Fruit fly (Drosophila melanogaster) whole organism, embryonic: ENCODE results near the gene CG34242.

ENCODE experiments used
- Asciz ChIP-seq: fragments of 200-800 bp; sonication (Bioruptor generic); optimal IDR thresholded peaks from 2 replicates; lab custom pipeline; 2017; ENCODE audit warnings: missing biosample characterization, mild to moderate bottlenecking, missing genetic modification characterization, missing genetic modification reagents
- Bdp1 ChIP-seq: fragments of 200-800 bp; sonication (Bioruptor generic); optimal IDR thresholded peaks from 3 replicates; lab custom pipeline; 2016; ENCODE audit warnings: missing biosample characterization, missing genetic modification characterization
- Bgb ChIP-seq: fragments of 200-800 bp; sonication (Bioruptor generic); IDR thresholded peaks from 2 replicates; pipeline ENCODE4 v1.3.6; 2022; ENCODE audit warnings: missing biosample characterization, missing genetic modification characterization; ENCODE audit not compliant: partially characterized antibody
- Blimp-1 ChIP-seq: fragments of 200-800 bp; sonication (Bioruptor generic); optimal IDR thresholded peaks from 3 replicates; lab custom pipeline; 2018; ENCODE audit warnings: missing biosample characterization, missing genetic modification characterization, mild to moderate bottlenecking, moderate library complexity, missing genetic modification reagents
- CG11560 ChIP-seq: fragments of 200-800 bp; sonication (Bioruptor generic); IDR thresholded peaks from 3 replicates; pipeline ENCODE4 v1.3.6; 2022; ENCODE audit warnings: missing biosample characterization, missing genetic modification characterization
- CG11695 ChIP-seq: fragments of 200-800 bp; sonication (Bioruptor generic); IDR thresholded peaks from 3 replicates; pipeline ENCODE4 v1.3.6; 2022; ENCODE audit warnings: missing biosample characterization, missing genetic modification characterization
- CG12104 ChIP-seq: fragments of 200-800 bp; sonication (Bioruptor generic); optimal IDR thresholded peaks from 3 replicates; lab custom pipeline; 2016; ENCODE audit warnings: missing biosample characterization, missing genetic modification characterization
- CG12219 ChIP-seq: fragments of 200-800 bp; sonication (Bioruptor generic); optimal IDR thresholded peaks from 3 replicates; lab custom pipeline; 2018; ENCODE audit warnings: missing biosample characterization, mild to moderate bottlenecking, missing genetic modification characterization
- CG12769 ChIP-seq: fragments of 200-800 bp; sonication (Bioruptor generic); optimal IDR thresholded peaks from 2 replicates; lab custom pipeline; 2019; ENCODE audit warnings: missing biosample characterization, mild to moderate bottlenecking, missing genetic modification characterization, moderate library complexity
- CG12942 ChIP-seq: fragments of 200-800 bp; sonication (Bioruptor generic); optimal IDR thresholded peaks from 3 replicates; lab custom pipeline; 2016; ENCODE audit warnings: missing biosample characterization, missing genetic modification characterization
- CG13424 ChIP-seq: fragments of 200-800 bp; sonication (Bioruptor generic); optimal IDR thresholded peaks from 2 replicates; lab custom pipeline; 2019; ENCODE audit warnings: missing biosample characterization, mild to moderate bottlenecking, missing genetic modification characterization, moderate library complexity
- CG13775 ChIP-seq: fragments of 200-800 bp; sonication (Bioruptor generic); optimal IDR thresholded peaks from 3 replicates; lab custom pipeline; 2017; ENCODE audit warnings: missing biosample characterization, mild to moderate bottlenecking, missing genetic modification characterization
- CG14014 ChIP-seq: fragments of 200-800 bp; sonication (Bioruptor generic); IDR thresholded peaks from 2 replicates; pipeline ENCODE4 v1.3.6; 2022; ENCODE audit warnings: missing biosample characterization, missing genetic modification characterization
- CG14710 ChIP-seq: fragments of 200-800 bp; sonication (Bioruptor generic); optimal IDR thresholded peaks from 3 replicates; lab custom pipeline; 2019; ENCODE audit warnings: missing biosample characterization, mild to moderate bottlenecking, missing genetic modification characterization, moderate library complexity
- CG15011 ChIP-seq: fragments of 200-800 bp; sonication (Bioruptor generic); optimal IDR thresholded peaks from 3 replicates; lab custom pipeline; 2018; ENCODE audit warnings: missing biosample characterization, mild to moderate bottlenecking, missing genetic modification characterization
- CG1529 ChIP-seq: fragments of 200-800 bp; sonication (Bioruptor generic); optimal IDR thresholded peaks from 3 replicates; lab custom pipeline; 2018; ENCODE audit warnings: missing biosample characterization, missing genetic modification characterization
- CG15696 ChIP-seq: fragments of 200-800 bp; sonication (Bioruptor generic); optimal IDR thresholded peaks from 2 replicates; lab custom pipeline; 2019; ENCODE audit warnings: missing biosample characterization, mild to moderate bottlenecking, missing genetic modification characterization, moderate library complexity
- CG16779 ChIP-seq: fragments of 200-800 bp; sonication (Bioruptor generic); IDR thresholded peaks from 2 replicates; pipeline ENCODE4 v1.3.6; 2022; ENCODE audit warnings: missing biosample characterization, missing genetic modification characterization
- CG2120 ChIP-seq: fragments of 200-800 bp; sonication (Bioruptor generic); optimal IDR thresholded peaks from 3 replicates; lab custom pipeline; 2016; ENCODE audit warnings: missing biosample characterization, missing genetic modification characterization
- CG2199 ChIP-seq: fragments of 200-800 bp; sonication (Bioruptor generic); IDR thresholded peaks from 3 replicates; pipeline ENCODE4 v1.3.6; 2022; ENCODE audit warnings: missing biosample characterization, missing genetic modification characterization
- CG2712 ChIP-seq: fragments of 200-800 bp; optimal IDR thresholded peaks from 3 replicates; lab custom pipeline; 2019; ENCODE audit warnings: missing biosample characterization, mild to moderate bottlenecking, missing genetic modification characterization, moderate library complexity
- CG31224 ChIP-seq: fragments of 200-800 bp; sonication (Bioruptor generic); IDR thresholded peaks from 2 replicates; pipeline ENCODE4 v1.3.6; 2022; ENCODE audit warnings: missing biosample characterization, missing genetic modification characterization
- CG4404 ChIP-seq: fragments of 200-800 bp; sonication (Bioruptor generic); IDR thresholded peaks from 2 replicates; pipeline ENCODE4 v1.3.6; 2022; ENCODE audit warnings: missing biosample characterization, missing genetic modification characterization
- CG6254 ChIP-seq: fragments of 200-800 bp; sonication (Bioruptor generic); optimal IDR thresholded peaks from 3 replicates; lab custom pipeline; 2017; ENCODE audit warnings: mild to moderate bottlenecking, missing biosample characterization, missing genetic modification reagents, missing genetic modification characterization
- CG8944 ChIP-seq: fragments of 200-800 bp; sonication (Bioruptor generic); optimal IDR thresholded peaks from 3 replicates; lab custom pipeline; 2016; ENCODE audit warnings: missing biosample characterization, missing genetic modification characterization
- CG9817 ChIP-seq: fragments of 200-800 bp; sonication (Bioruptor generic); optimal IDR thresholded peaks from 2 replicates; lab custom pipeline; 2018; ENCODE audit warnings: missing biosample characterization, mild to moderate bottlenecking, missing genetic modification characterization, moderate library complexity
- Camta ChIP-seq: fragments of 200-800 bp; sonication (Bioruptor generic); optimal IDR thresholded peaks from 2 replicates; lab custom pipeline; 2016; ENCODE audit warnings: missing biosample characterization, missing genetic modification characterization
- E2f2 ChIP-seq: fragments of 200-800 bp; sonication (Bioruptor generic); IDR thresholded peaks from 2 replicates; pipeline ENCODE4 v1.3.6; 2022; ENCODE audit warnings: missing biosample characterization, missing genetic modification characterization
- Elba2 ChIP-seq: fragments of 200-800 bp; sonication (Bioruptor generic); optimal IDR thresholded peaks from 3 replicates; lab custom pipeline; 2016; ENCODE audit warnings: missing biosample characterization, missing genetic modification characterization
- HmgZ ChIP-seq: fragments of 200-800 bp; sonication (Bioruptor generic); optimal IDR thresholded peaks from 2 replicates; lab custom pipeline; 2018; ENCODE audit warnings: missing biosample characterization, mild to moderate bottlenecking, missing genetic modification characterization
- Hmx ChIP-seq: fragments of 200-800 bp; sonication (Bioruptor generic); optimal IDR thresholded peaks from 2 replicates; lab custom pipeline; 2016; ENCODE audit warnings: missing biosample characterization, missing genetic modification characterization
- Jarid2 ChIP-seq: fragments of 200-800 bp; sonication (Bioruptor generic); optimal IDR thresholded peaks from 3 replicates; lab custom pipeline; 2017; ENCODE audit warnings: mild to moderate bottlenecking, missing biosample characterization, missing genetic modification reagents, missing genetic modification characterization
- Mrtf ChIP-seq: fragments of 200-800 bp; sonication (Bioruptor generic); IDR thresholded peaks from 3 replicates; pipeline ENCODE4 v1.3.6; 2022; ENCODE audit warnings: missing biosample characterization, missing genetic modification characterization
- Opbp ChIP-seq: fragments of 200-800 bp; sonication (Bioruptor generic); IDR thresholded peaks from 3 replicates; pipeline ENCODE4 v1.3.6; 2022; ENCODE audit warnings: missing biosample characterization, missing genetic modification characterization; ENCODE audit not compliant: partially characterized antibody
- Rx ChIP-seq: fragments of 200-800 bp; sonication (Bioruptor generic); IDR thresholded peaks from 2 replicates; pipeline ENCODE4 v1.3.6; 2022; ENCODE audit warnings: missing biosample characterization, missing genetic modification characterization
- Scr ChIP-seq: fragments of 200-800 bp; sonication (Bioruptor generic); IDR thresholded peaks from 2 replicates; pipeline ENCODE4 v1.3.6; 2022; ENCODE audit warnings: missing biosample characterization, missing genetic modification characterization; ENCODE audit not compliant: partially characterized antibody
- Sox100B ChIP-seq: fragments of 200-800 bp; sonication (Bioruptor generic); optimal IDR thresholded peaks from 3 replicates; lab custom pipeline; 2018; ENCODE audit warnings: missing biosample characterization, mild to moderate bottlenecking, missing genetic modification characterization
- Sry-δ ChIP-seq: fragments of 200-800 bp; sonication (Bioruptor generic); optimal IDR thresholded peaks from 2 replicates; lab custom pipeline; 2016; ENCODE audit warnings: missing biosample characterization, missing genetic modification characterization
- ap ChIP-seq: fragments of 200-800 bp; sonication (Bioruptor generic); IDR thresholded peaks from 2 replicates; pipeline ENCODE4 v1.3.6; 2022; ENCODE audit warnings: missing biosample characterization, missing genetic modification characterization
- ash1 ChIP-seq: fragments of 200-800 bp; sonication (Bioruptor generic); optimal IDR thresholded peaks from 2 replicates; lab custom pipeline; 2018; ENCODE audit warnings: missing biosample characterization, mild to moderate bottlenecking, missing genetic modification characterization
- az2 ChIP-seq: fragments of 200-800 bp; sonication (Bioruptor generic); optimal IDR thresholded peaks from 3 replicates; lab custom pipeline; 2016; ENCODE audit warnings: missing biosample characterization, missing genetic modification characterization
- bbx ChIP-seq: fragments of 200-800 bp; sonication (Bioruptor generic); IDR thresholded peaks from 2 replicates; pipeline ENCODE4 v1.3.6; 2022; ENCODE audit warnings: missing biosample characterization, missing genetic modification characterization; ENCODE audit not compliant: partially characterized antibody
- croc ChIP-seq: fragments of 200-800 bp; sonication (Bioruptor generic); conservative IDR thresholded peaks from 3 replicates; pipeline ENCODE4 v1.3.6; 2022; ENCODE audit warnings: missing biosample characterization, missing genetic modification characterization
- da ChIP-seq: fragments of 200-800 bp; sonication (Bioruptor generic); optimal IDR thresholded peaks from 2 replicates; lab custom pipeline; 2016; ENCODE audit warnings: missing biosample characterization, missing genetic modification characterization
- ems ChIP-seq: fragments of 200-800 bp; sonication (Bioruptor generic); optimal IDR thresholded peaks from 3 replicates; lab custom pipeline; 2016; ENCODE audit warnings: missing biosample characterization, missing genetic modification characterization
- hth ChIP-seq: fragments of >200 bp; optimal IDR thresholded peaks from 2 replicates; lab custom pipeline; 2017; ENCODE audit warnings: inconsistent platforms
- kay ChIP-seq: fragments of 200-800 bp; sonication (Bioruptor generic); optimal IDR thresholded peaks from 2 replicates; lab custom pipeline; 2016; ENCODE audit warnings: missing biosample characterization, missing genetic modification characterization
- pnt ChIP-seq: fragments of 200-800 bp; sonication (Bioruptor generic); optimal IDR thresholded peaks from 3 replicates; lab custom pipeline; 2016; ENCODE audit warnings: missing biosample characterization, missing genetic modification characterization
- tin ChIP-seq: fragments of 200-800 bp; sonication (Bioruptor generic); optimal IDR thresholded peaks from 3 replicates; lab custom pipeline; 2016; ENCODE audit warnings: missing biosample characterization, missing genetic modification characterization
- toy ChIP-seq: fragments of 200-800 bp; sonication (Bioruptor generic); IDR thresholded peaks from 2 replicates; pipeline ENCODE4 v1.3.6; 2022; ENCODE audit warnings: missing biosample characterization, missing genetic modification characterization
- yki ChIP-seq: fragments of >200 bp; optimal IDR thresholded peaks from 3 replicates; lab custom pipeline; 2018

CG34242 gene

dm6 chr3L:12533392-12534070, at the start of gene CG34242, which contains the start of gene Tsf2 (continued):
- TF ChIP-seq Scr (GFP tag; lab: Robert Waterston, UW): no peak; the same call in 1 of the 2 replicates
- peak; percentile 32 for TF ChIP-seq CG13775 (GFP tag; lab: Kevin White, UChicago)
- peak; percentile 8 for TF ChIP-seq CG13424 (tag; lab: Kevin White, UChicago)
- no peak for TF ChIP-seq CG12769 (tag; lab: Kevin White, UChicago)
- TF ChIP-seq CG15696: peak; percentile 57
- TF ChIP-seq kay: peak; percentile 70
- peak; percentile 87; the same call in 2 of the 3 replicates for TF ChIP-seq Mrtf (GFP tag; lab: Robert Waterston, UW)
- TF ChIP-seq CG8944 (GFP tag; lab: Kevin White, UChicago): no peak
- TF ChIP-seq Rx (GFP tag; lab: Robert Waterston, UW): peak; percentile 71
- no peak for TF ChIP-seq Opbp (GFP tag; lab: Robert Waterston, UW)
- peak; percentile 87 for TF ChIP-seq CG11560 (tag; lab: Robert Waterston, UW)
- TF ChIP-seq CG12104 (GFP tag; lab: Kevin White, UChicago): peak; percentile 45
- TF ChIP-seq CG1529: no peak
- peak; percentile 89 for TF ChIP-seq CG2712 (tag; lab: Kevin White, UChicago)
- no peak for TF ChIP-seq Hmx (GFP tag; lab: Kevin White, UChicago)
- TF ChIP-seq CG16779 (GFP tag; lab: Robert Waterston, UW): no peak
- no peak for TF ChIP-seq pnt
- TF ChIP-seq ash1 (GFP tag; lab: Kevin White, UChicago): no peak
- TF ChIP-seq ems (GFP tag; lab: Kevin White, UChicago): no peak
- peak; percentile 91 for TF ChIP-seq croc (GFP tag; lab: Robert Waterston, UW)
- TF ChIP-seq Sox100B (GFP tag; lab: Kevin White, UChicago): no peak
- TF ChIP-seq Asciz (GFP tag; lab: Kevin White, UChicago): no peak
- no peak for TF ChIP-seq Elba2 (GFP tag; lab: Kevin White, UChicago)
- peak; percentile 94 for TF ChIP-seq CG14014 (GFP tag; lab: Robert Waterston, UW)
- peak; percentile 24; the same call in 1 of the 2 replicates for TF ChIP-seq E2f2 (GFP tag; lab: Robert Waterston, UW)
- TF ChIP-seq CG14710 (tag; lab: Kevin White, UChicago): peak; percentile 91
- peak; percentile 67 for TF ChIP-seq CG31224 (GFP tag; lab: Robert Waterston, UW)
- no peak for TF ChIP-seq CG12219 (GFP tag; lab: Kevin White, UChicago)
- no peak for TF ChIP-seq Bdp1 (GFP tag; lab: Kevin White, UChicago)
- TF ChIP-seq Bgb (GFP tag; lab: Robert Waterston, UW): no peak
- peak; percentile 89 for TF ChIP-seq CG11695 (GFP tag; lab: Robert Waterston, UW)
- TF ChIP-seq CG6254 (GFP tag; lab: Kevin White, UChicago): peak; percentile 56
- no peak for TF ChIP-seq bbx (GFP tag; lab: Robert Waterston, UW)
- peak; percentile 94 for TF ChIP-seq ap (GFP tag; lab: Robert Waterston, UW)
- peak; percentile 11 for TF ChIP-seq HmgZ (tag; lab: Kevin White, UChicago)
- peak; percentile 0 for TF ChIP-seq CG2120
- TF ChIP-seq toy (GFP tag; lab: Robert Waterston, UW): peak; percentile 88
- peak; percentile 78 for TF ChIP-seq CG4404
- no peak for TF ChIP-seq yki (lab: Kevin White, UChicago)
- peak; percentile 58 for TF ChIP-seq CG9817
- peak; percentile 74 for TF ChIP-seq tin (GFP tag; lab: Kevin White, UChicago)
- no peak for TF ChIP-seq CG2199 (GFP tag; lab: Robert Waterston, UW)
- TF ChIP-seq CG15011: no peak
- no peak for TF ChIP-seq da
- no peak for TF ChIP-seq hth
- TF ChIP-seq Sry-δ (GFP tag; lab: Kevin White, UChicago): no peak
- TF ChIP-seq Jarid2: no peak
- peak; percentile 72 for TF ChIP-seq Blimp-1 (GFP tag; lab: Kevin White, UChicago)
- no peak for TF ChIP-seq Camta (GFP tag; lab: Kevin White, UChicago)
- no peak for TF ChIP-seq az2 (GFP tag; lab: Kevin White, UChicago)
- no peak for TF ChIP-seq CG12942
